Worm (Caenorhabditis elegans) whole organism, young adult: ENCODE results near the gene his-40.

ENCODE experiments used
- B0019.2 ChIP-seq: fragments of 200-800 bp; sonication (Bioruptor generic); conservative IDR thresholded peaks from 2 replicates; pipeline ENCODE4 v1.3.6; 2022; ENCODE audit warnings: missing genetic modification reagents, missing genetic modification characterization, missing compliant biosample characterization
- B0261.1 ChIP-seq: sonication (generic microtip); optimal IDR thresholded peaks from 2 replicates; lab custom pipeline; 2016; ENCODE audit warnings: mild to moderate bottlenecking, missing genetic modification characterization, moderate library complexity, missing compliant biosample characterization
- B0336.3 ChIP-seq: fragments of 200-800 bp; sonication (Bioruptor generic); IDR thresholded peaks from 2 replicates; pipeline ENCODE4 v1.3.6; 2022; ENCODE audit warnings: missing genetic modification characterization, missing compliant biosample characterization
- C17E4.6 ChIP-seq: fragments of 200-800 bp; sonication (Bioruptor generic); IDR thresholded peaks from 2 replicates; pipeline ENCODE4 v1.3.6; 2022; ENCODE audit warnings: missing genetic modification reagents, missing genetic modification characterization, missing compliant biosample characterization
- F10E7.11 ChIP-seq: sonication (generic microtip); optimal IDR thresholded peaks from 2 replicates; lab custom pipeline; 2017; ENCODE audit warnings: mild to moderate bottlenecking, missing genetic modification characterization, moderate library complexity, missing compliant biosample characterization
- F33H1.4 ChIP-seq: fragments of 200-800 bp; sonication (Bioruptor generic); IDR thresholded peaks from 2 replicates; pipeline ENCODE4 v1.3.6; 2022; ENCODE audit warnings: missing genetic modification reagents, missing genetic modification characterization, missing compliant biosample characterization
- F37B4.10 ChIP-seq: fragments of 200-800 bp; sonication (Bioruptor generic); IDR thresholded peaks from 2 replicates; pipeline ENCODE4 v1.3.6; 2022; ENCODE audit warnings: missing genetic modification characterization, missing compliant biosample characterization
- F49E8.2 ChIP-seq: sonication (generic microtip); optimal IDR thresholded peaks from 3 replicates; lab custom pipeline; 2017; ENCODE audit warnings: missing genetic modification characterization, mild to moderate bottlenecking, missing compliant biosample characterization, antibody characterized with exemption, moderate library complexity; ENCODE audit not compliant: insufficient read depth
- Y53F4B.3 ChIP-seq: fragments of 200-800 bp; sonication (Bioruptor generic); IDR thresholded peaks from 2 replicates; pipeline ENCODE4 v1.3.6; 2022; ENCODE audit warnings: missing genetic modification reagents, missing genetic modification characterization, missing compliant biosample characterization
- Y56A3A.18 ChIP-seq: fragments of 200-800 bp; sonication (Bioruptor generic); IDR thresholded peaks from 2 replicates; pipeline ENCODE4 v1.3.6; 2022; ENCODE audit warnings: missing genetic modification reagents, missing genetic modification characterization, missing compliant biosample characterization
- aptf-2 ChIP-seq: fragments of 200-800 bp; sonication (Bioruptor generic); conservative IDR thresholded peaks from 2 replicates; pipeline ENCODE4 v1.3.6; 2022; ENCODE audit warnings: missing genetic modification reagents, missing genetic modification characterization, missing compliant biosample characterization
- atf-7 ChIP-seq: sonication (generic microtip); optimal IDR thresholded peaks from 2 replicates; lab custom pipeline; 2017; ENCODE audit warnings: mild to moderate bottlenecking, missing genetic modification characterization, missing compliant biosample characterization
- attf-6 ChIP-seq: fragments of 200-800 bp; sonication (Bioruptor generic); IDR thresholded peaks from 2 replicates; pipeline ENCODE4 v1.3.6; 2022; ENCODE audit warnings: missing genetic modification reagents, missing genetic modification characterization, missing compliant biosample characterization
- cebp-1 ChIP-seq, 2 experiments: fragments of 200-800 bp in 1 of 2; sonication (Bioruptor generic) in 1 of 2; sonication (generic microtip) in 1 of 2; IDR thresholded peaks in 1 of 2; optimal IDR thresholded peaks in 1 of 2; 2 replicates each; pipeline versions ENCODE4 v1.3.6 to Lab custom; 2017 to 2022; ENCODE audit warnings: missing compliant biosample characterization in 2 of 2, missing genetic modification characterization in 2 of 2, mild to moderate bottlenecking in 1 of 2, missing genetic modification reagents in 1 of 2, moderate library complexity in 1 of 2
- chd-7 ChIP-seq: sonication (generic microtip); optimal IDR thresholded peaks from 2 replicates; lab custom pipeline; 2016; ENCODE audit warnings: mild to moderate bottlenecking, missing genetic modification characterization, moderate library complexity, missing compliant biosample characterization
- dox-1 ChIP-seq: fragments of 200-800 bp; sonication (Bioruptor generic); IDR thresholded peaks from 2 replicates; pipeline ENCODE4 v1.3.6; 2022; ENCODE audit warnings: missing genetic modification reagents, missing genetic modification characterization, missing compliant biosample characterization
- dpl-1 ChIP-seq: fragments of 150-350 bp; optimal IDR thresholded peaks from 2 replicates; lab custom pipeline; 2014; ENCODE audit warnings: missing biosample characterization, missing genetic modification reagents, missing genetic modification characterization
- hlh-12 ChIP-seq: sonication (generic microtip); optimal IDR thresholded peaks from 2 replicates; lab custom pipeline; 2016; ENCODE audit warnings: missing genetic modification characterization, missing compliant biosample characterization
- lag-1 ChIP-seq: fragments of 200-800 bp; sonication (Bioruptor generic); IDR thresholded peaks from 2 replicates; pipeline ENCODE4 v1.3.6; 2022; ENCODE audit warnings: missing genetic modification reagents, missing genetic modification characterization, missing compliant biosample characterization
- let-526 ChIP-seq: fragments of 200-800 bp; sonication (Bioruptor generic); IDR thresholded peaks from 2 replicates; pipeline ENCODE4 v1.3.6; 2022; ENCODE audit warnings: missing genetic modification reagents, missing genetic modification characterization, missing compliant biosample characterization
- let-607 ChIP-seq, 2 experiments: fragments of 200-800 bp in 1 of 2; sonication (Bioruptor generic) in 1 of 2; sonication (generic microtip) in 1 of 2; optimal IDR thresholded peaks; 2 replicates each; lab custom pipeline; 2016 to 2018; ENCODE audit warnings: mild to moderate bottlenecking in 2 of 2, missing compliant biosample characterization in 2 of 2, missing genetic modification characterization in 2 of 2, moderate library complexity in 2 of 2, missing genotype in 1 of 2
- lir-1 ChIP-seq: fragments of 200-800 bp; sonication (Bioruptor generic); conservative IDR thresholded peaks from 2 replicates; pipeline ENCODE4 v1.3.6; 2022; ENCODE audit warnings: missing genetic modification reagents, missing genetic modification characterization, missing compliant biosample characterization
- madf-10 ChIP-seq: sonication (generic microtip); optimal IDR thresholded peaks from 2 replicates; lab custom pipeline; 2016; ENCODE audit warnings: mild to moderate bottlenecking, missing genetic modification characterization, missing compliant biosample characterization
- mcd-1 ChIP-seq: fragments of 200-800 bp; sonication (Bioruptor generic); IDR thresholded peaks from 2 replicates; pipeline ENCODE4 v1.3.6; 2022; ENCODE audit warnings: missing genetic modification reagents, missing genetic modification characterization, missing compliant biosample characterization
- mxl-1 ChIP-seq: sonication (generic microtip); optimal IDR thresholded peaks from 2 replicates; lab custom pipeline; 2016; ENCODE audit warnings: missing genetic modification characterization, missing compliant biosample characterization
- nfya-2 ChIP-seq: fragments of 200-800 bp; sonication (Bioruptor generic); IDR thresholded peaks from 2 replicates; pipeline ENCODE4 v1.3.6; 2022; ENCODE audit warnings: missing genetic modification reagents, missing genetic modification characterization, missing compliant biosample characterization
- pbrm-1 ChIP-seq: fragments of 200-800 bp; sonication (Bioruptor generic); IDR thresholded peaks from 2 replicates; pipeline ENCODE4 v1.3.6; 2022; ENCODE audit warnings: missing genetic modification reagents, missing genetic modification characterization, missing compliant biosample characterization
- sea-2 ChIP-seq: fragments of 200-800 bp; sonication (Bioruptor generic); IDR thresholded peaks from 2 replicates; pipeline ENCODE4 v1.3.6; 2022; ENCODE audit warnings: missing genetic modification characterization, missing compliant biosample characterization
- snpc-3.4 ChIP-seq: sonication (generic microtip); optimal IDR thresholded peaks from 2 replicates; lab custom pipeline; 2017; ENCODE audit warnings: missing genetic modification characterization, mild to moderate bottlenecking, missing compliant biosample characterization, antibody characterized with exemption, moderate library complexity, missing genotype, missing genetic modification reagents
- snpc-4 ChIP-seq, 5 experiments: fragments of 150-350 bp in 1 of 5; sonication (generic microtip) in 4 of 5; optimal IDR thresholded peaks; 2 replicates each; lab custom pipeline; 2014 to 2018; ENCODE audit warnings: missing genetic modification characterization in 5 of 5, missing biosample characterization in 3 of 5, antibody characterized with exemption in 2 of 5, mild to moderate bottlenecking in 2 of 5, missing compliant biosample characterization in 2 of 5, missing genotype in 2 of 5, moderate library complexity in 2 of 5, missing genetic modification reagents in 1 of 5
- somi-1 ChIP-seq: fragments of 200-800 bp; sonication (Bioruptor generic); optimal IDR thresholded peaks from 2 replicates; lab custom pipeline; 2018; ENCODE audit warnings: mild to moderate bottlenecking, missing genetic modification characterization, missing compliant biosample characterization
- tbp1 ChIP-seq: fragments of 200-800 bp; sonication (Bioruptor generic); optimal IDR thresholded peaks from 2 replicates; lab custom pipeline; 2018; ENCODE audit warnings: mild to moderate bottlenecking, missing genetic modification characterization, missing compliant biosample characterization
- tbx-9 ChIP-seq: sonication (generic microtip); optimal IDR thresholded peaks from 2 replicates; lab custom pipeline; 2016; ENCODE audit warnings: borderline replicate concordance, missing genetic modification characterization, inconsistent platforms, missing compliant biosample characterization
- unc-62 ChIP-seq: fragments of 150-350 bp; optimal IDR thresholded peaks from 2 replicates; lab custom pipeline; 2014; ENCODE audit warnings: missing biosample characterization, missing genetic modification reagents, missing genetic modification characterization
- xnd-1 ChIP-seq: sonication (generic microtip); optimal IDR thresholded peaks from 2 replicates; lab custom pipeline; 2016; ENCODE audit warnings: missing genotype, missing genetic modification reagents, missing genetic modification characterization, missing compliant biosample characterization
- zfh-2 ChIP-seq: fragments of 200-800 bp; sonication (Bioruptor generic); conservative IDR thresholded peaks from 2 replicates; pipeline ENCODE4 v1.3.6; 2022; ENCODE audit warnings: missing genetic modification reagents, missing genetic modification characterization, missing compliant biosample characterization
- ztf-22 ChIP-seq: fragments of 200-800 bp; sonication (Bioruptor generic); optimal IDR thresholded peaks from 2 replicates; lab custom pipeline; 2018; ENCODE audit warnings: mild to moderate bottlenecking, missing genetic modification characterization, moderate library complexity, missing compliant biosample characterization

Gene his-40

ce11 chrX:7323604-7324003 lies 13.7 kb downstream of the his-40 start (continued):
- TF ChIP-seq dox-1 (GFP tag; lab: Robert Waterston, UW), result no peak; the same call in 1 of the 2 replicates
- TF ChIP-seq dpl-1 (GFP tag; lab: Kevin White, UChicago), result no peak
- no peak for TF ChIP-seq lag-1
- no peak for TF ChIP-seq aptf-2
- no peak for TF ChIP-seq tbx-9 (tag; lab: Kevin White, UChicago)
- TF ChIP-seq Y53F4B.3 (GFP tag; lab: Robert Waterston, UW), result no peak
- peak; percentile 66 for TF ChIP-seq mxl-1
- no peak for TF ChIP-seq F37B4.10 (GFP tag; lab: Robert Waterston, UW)
- no peak for TF ChIP-seq nfya-2 (GFP tag; lab: Robert Waterston, UW)
- TF ChIP-seq madf-10 (tag; lab: Kevin White, UChicago), result peak; percentile 50
- TF ChIP-seq pbrm-1 (GFP tag; lab: Robert Waterston, UW), result peak; percentile 78
- peak in 1 of 2 experiments; percentile 8 for TF ChIP-seq let-607 (tag; optimal IDR thresholded peaks at IDR 0.05; lab: Kevin White, UChicago)
- peak; percentile 83 for TF ChIP-seq snpc-3.4 (tag; lab: Kevin White, UChicago)
- TF ChIP-seq snpc-4 (GFP tag; optimal IDR thresholded peaks at IDR 0.05; lab: Kevin White, UChicago), result peak; percentile 77
- TF ChIP-seq snpc-4 (tag; optimal IDR thresholded peaks at IDR 0.05; lab: Kevin White, UChicago), result peak in 3 of 4 experiments; percentile 62 to 80 (median 79)
- TF ChIP-seq chd-7 (tag; lab: Kevin White, UChicago), result peak; percentile 67
- no peak for TF ChIP-seq F10E7.11 (tag; lab: Kevin White, UChicago)
- no peak for TF ChIP-seq lir-1 (GFP tag; lab: Robert Waterston, UW)
- peak; percentile 40 for TF ChIP-seq atf-7 (tag; lab: Kevin White, UChicago)
- TF ChIP-seq sea-2 (GFP tag; lab: Robert Waterston, UW), result no peak
- TF ChIP-seq F33H1.4 (GFP tag; lab: Robert Waterston, UW), result no peak
- TF ChIP-seq tbp1 (GFP tag; lab: Kevin White, UChicago), result peak; percentile 93
- TF ChIP-seq hlh-12, result no peak
- peak; percentile 14 for TF ChIP-seq F49E8.2 (tag; lab: Kevin White, UChicago)
- TF ChIP-seq B0261.1, result peak; percentile 88
- no peak for TF ChIP-seq B0019.2 (GFP tag; lab: Robert Waterston, UW)
- no peak for TF ChIP-seq cebp-1 (GFP tag; IDR thresholded peaks at IDR 0.05; lab: Robert Waterston, UW)
- TF ChIP-seq cebp-1 (tag; optimal IDR thresholded peaks at IDR 0.05; lab: Kevin White, UChicago), result peak; percentile 59
- TF ChIP-seq attf-6 (GFP tag; lab: Robert Waterston, UW), result 0 out of 2 replicates have a peak, but pooled peaks have one; percentile 47
- TF ChIP-seq let-526 (GFP tag; lab: Robert Waterston, UW), result no peak
- peak; percentile 21 for TF ChIP-seq ztf-22 (GFP tag; lab: Kevin White, UChicago)
- TF ChIP-seq C17E4.6 (GFP tag; lab: Robert Waterston, UW), result no peak
- peak; percentile 14 for TF ChIP-seq somi-1 (GFP tag; lab: Kevin White, UChicago)
- TF ChIP-seq mcd-1, result no peak
- peak; percentile 82 for TF ChIP-seq Y56A3A.18
- no peak for TF ChIP-seq xnd-1 (tag; lab: Kevin White, UChicago)
- TF ChIP-seq B0336.3, result 0 out of 2 replicates have a peak, but pooled peaks have one; percentile 20
- TF ChIP-seq unc-62 (GFP tag; lab: Kevin White, UChicago), result no peak
- TF ChIP-seq zfh-2 (GFP tag; lab: Robert Waterston, UW), result no peak
